Worm (Caenorhabditis elegans) whole organism, early embryonic: Measurements from ENCODE around the gene C08D8.7.

Experiments
- B0310.2 ChIP-seq: sonication (generic microtip); optimal IDR thresholded peaks from 2 replicates; lab custom pipeline; 2016; ENCODE audit warnings: mild to moderate bottlenecking, missing genetic modification characterization, missing compliant biosample characterization
- ceh-13 ChIP-seq: fragments of 200-800 bp; sonication (Bioruptor generic); optimal IDR thresholded peaks from 2 replicates; lab custom pipeline; 2018; ENCODE audit warnings: mild to moderate bottlenecking, missing genetic modification characterization, missing compliant biosample characterization
- ceh-36 ChIP-seq: sonication (generic microtip); optimal IDR thresholded peaks from 2 replicates; lab custom pipeline; 2016; ENCODE audit warnings: missing genetic modification characterization, inconsistent platforms, missing compliant biosample characterization
- flt-1 ChIP-seq: fragments of 200-800 bp; sonication (Bioruptor generic); IDR thresholded peaks from 2 replicates; pipeline ENCODE4 v1.3.6; 2022; ENCODE audit warnings: missing genetic modification characterization, missing compliant biosample characterization
- pes-1 ChIP-seq: fragments of 200-800 bp; sonication (Bioruptor generic); IDR thresholded peaks from 2 replicates; pipeline ENCODE4 v1.3.6; 2022; ENCODE audit warnings: missing genetic modification reagents, missing genetic modification characterization, missing compliant biosample characterization
- scrt-1 ChIP-seq: fragments of 200-800 bp; sonication (Bioruptor generic); IDR thresholded peaks from 2 replicates; pipeline ENCODE4 v1.3.6; 2022; ENCODE audit warnings: missing genetic modification characterization, missing compliant biosample characterization
- tbx-11 ChIP-seq: fragments of 200-800 bp; sonication (Bioruptor generic); IDR thresholded peaks from 2 replicates; pipeline ENCODE4 v1.3.6; 2022; ENCODE audit warnings: missing genetic modification characterization, missing compliant biosample characterization
- tbx-37 ChIP-seq: fragments of 200-800 bp; sonication (Bioruptor generic); conservative IDR thresholded peaks from 2 replicates; pipeline ENCODE4 v1.3.6; 2022; ENCODE audit warnings: missing genetic modification reagents, missing genetic modification characterization, missing compliant biosample characterization
- tra-4 ChIP-seq: sonication (generic microtip); optimal IDR thresholded peaks from 2 replicates; lab custom pipeline; 2017; ENCODE audit warnings: missing genetic modification characterization, missing compliant biosample characterization

ce11 chrV:8384809-8385208 lies 43.8 kb downstream of the C08D8.7 start:
- TF ChIP-seq scrt-1 (GFP tag; lab: Robert Waterston, UW) (no peak), tbx-11 (GFP tag; lab: Robert Waterston, UW) (no peak), tbx-37 (GFP tag; lab: Robert Waterston, UW) (no peak), ceh-36 (tag; lab: Kevin White, UChicago) (no peak), ceh-13 (GFP tag; lab: Kevin White, UChicago) (no peak), pes-1 (GFP tag; lab: Robert Waterston, UW) (no peak), flt-1 (GFP tag; lab: Robert Waterston, UW) (no peak), tra-4 (tag; lab: Kevin White, UChicago) (no peak), B0310.2 (tag; lab: Kevin White, UChicago) (no peak)
